Worm (Caenorhabditis elegans) whole organism, young adult: ENCODE results near the gene nipi-3.

Source experiments
- B0019.2 ChIP-seq: fragments of 200-800 bp; sonication (Bioruptor generic); conservative IDR thresholded peaks from 2 replicates; pipeline ENCODE4 v1.3.6; 2022; ENCODE audit warnings: missing genetic modification reagents, missing genetic modification characterization, missing compliant biosample characterization
- attf-3 ChIP-seq: fragments of 200-800 bp; sonication (Bioruptor generic); conservative IDR thresholded peaks from 2 replicates; pipeline ENCODE4 v1.3.6; 2022; ENCODE audit warnings: missing genetic modification reagents, missing genetic modification characterization, missing compliant biosample characterization
- ccch-3 ChIP-seq: fragments of 200-800 bp; sonication (Bioruptor generic); optimal IDR thresholded peaks from 2 replicates; lab custom pipeline; 2018; ENCODE audit warnings: mild to moderate bottlenecking, missing genetic modification characterization, missing compliant biosample characterization
- ceh-27 ChIP-seq: fragments of 200-800 bp; sonication (Bioruptor generic); optimal IDR thresholded peaks from 2 replicates; lab custom pipeline; 2018; ENCODE audit warnings: mild to moderate bottlenecking, missing genetic modification characterization, moderate library complexity, missing compliant biosample characterization
- efl-1 ChIP-seq: fragments of 150-350 bp; optimal IDR thresholded peaks from 2 replicates; lab custom pipeline; 2014; ENCODE audit warnings: missing biosample characterization, missing genetic modification reagents, missing genetic modification characterization
- him-1 ChIP-seq: sonication (generic microtip); optimal IDR thresholded peaks from 2 replicates; lab custom pipeline; 2016; ENCODE audit warnings: missing genotype, missing genetic modification reagents, missing genetic modification characterization, missing compliant biosample characterization
- let-607 ChIP-seq, 2 experiments: fragments of 200-800 bp in 1 of 2; sonication (Bioruptor generic) in 1 of 2; sonication (generic microtip) in 1 of 2; optimal IDR thresholded peaks; 2 replicates each; lab custom pipeline; 2016 to 2018; ENCODE audit warnings: mild to moderate bottlenecking in 2 of 2, missing compliant biosample characterization in 2 of 2, missing genetic modification characterization in 2 of 2, moderate library complexity in 2 of 2, missing genotype in 1 of 2
- madf-10 ChIP-seq: sonication (generic microtip); optimal IDR thresholded peaks from 2 replicates; lab custom pipeline; 2016; ENCODE audit warnings: mild to moderate bottlenecking, missing genetic modification characterization, missing compliant biosample characterization
- madf-6 ChIP-seq: fragments of 200-800 bp; sonication (Bioruptor generic); IDR thresholded peaks from 2 replicates; pipeline ENCODE4 v1.3.6; 2022; ENCODE audit warnings: missing genetic modification reagents, missing genetic modification characterization, missing compliant biosample characterization
- snpc-4 ChIP-seq, 5 experiments: fragments of 150-350 bp in 1 of 5; sonication (generic microtip) in 4 of 5; optimal IDR thresholded peaks; 2 replicates each; lab custom pipeline; 2014 to 2018; ENCODE audit warnings: missing genetic modification characterization in 5 of 5, missing biosample characterization in 3 of 5, antibody characterized with exemption in 2 of 5, mild to moderate bottlenecking in 2 of 5, missing compliant biosample characterization in 2 of 5, missing genotype in 2 of 5, moderate library complexity in 2 of 5, missing genetic modification reagents in 1 of 5
- unc-62 ChIP-seq: fragments of 150-350 bp; optimal IDR thresholded peaks from 2 replicates; lab custom pipeline; 2014; ENCODE audit warnings: missing biosample characterization, missing genetic modification reagents, missing genetic modification characterization
- zim-3 ChIP-seq: sonication (generic microtip); optimal IDR thresholded peaks from 2 replicates; lab custom pipeline; 2017; ENCODE audit warnings: mild to moderate bottlenecking, missing genetic modification characterization, moderate library complexity, missing compliant biosample characterization

DNA sequence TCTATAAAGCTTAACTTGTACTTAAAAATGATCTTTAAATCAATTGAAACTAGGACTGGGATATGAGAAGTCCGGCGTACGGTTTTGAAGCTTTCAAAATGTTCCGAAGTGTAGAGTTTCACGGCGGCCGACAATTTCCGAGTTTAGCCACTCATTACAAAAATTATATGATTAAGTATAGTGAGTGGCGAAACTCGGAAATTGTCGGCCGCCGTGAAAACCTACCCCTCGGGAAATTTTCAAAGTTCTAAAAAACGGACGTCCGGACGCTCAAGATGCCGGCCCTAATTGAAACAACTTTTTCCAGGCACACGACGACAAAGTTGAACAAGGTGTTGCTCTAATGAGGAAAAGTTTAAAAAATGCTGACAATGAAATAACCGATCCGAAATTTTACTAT lies 22.6 kb upstream of the nipi-3 start:
- TF ChIP-seq madf-6 (GFP tag; lab: Robert Waterston, UW) (no peak), ceh-27 (GFP tag; lab: Kevin White, UChicago) (no peak), snpc-4 (GFP tag; optimal IDR thresholded peaks at IDR 0.05; lab: Kevin White, UChicago) (no peak), snpc-4 (tag; optimal IDR thresholded peaks at IDR 0.05; lab: Kevin White, UChicago) (peak in 2 of 4 experiments; percentile 83 to 85), ccch-3 (GFP tag; lab: Kevin White, UChicago) (no peak), unc-62 (GFP tag; lab: Kevin White, UChicago) (no peak), attf-3 (GFP tag; lab: Robert Waterston, UW) (no peak), efl-1 (no peak), him-1 (no peak), B0019.2 (GFP tag; lab: Robert Waterston, UW) (no peak), let-607 (tag; optimal IDR thresholded peaks at IDR 0.05; lab: Kevin White, UChicago) (no peak), zim-3 (tag; lab: Kevin White, UChicago) (no peak), madf-10 (tag; lab: Kevin White, UChicago) (no peak)
